Worm (Caenorhabditis elegans) whole organism, young adult: ENCODE results near the gene B0554.2.

Source experiments
- ZK185.1 ChIP-seq: sonication (generic microtip); optimal IDR thresholded peaks from 2 replicates; lab custom pipeline; 2016; ENCODE audit warnings: mild to moderate bottlenecking, missing genetic modification characterization, missing compliant biosample characterization; ENCODE audit not compliant: poor library complexity, severe bottlenecking
- atf-7 ChIP-seq: sonication (generic microtip); optimal IDR thresholded peaks from 2 replicates; lab custom pipeline; 2017; ENCODE audit warnings: mild to moderate bottlenecking, missing genetic modification characterization, missing compliant biosample characterization
- ceh-79 ChIP-seq: sonication (generic microtip); optimal IDR thresholded peaks from 2 replicates; lab custom pipeline; 2017; ENCODE audit warnings: mild to moderate bottlenecking, missing genetic modification characterization, missing compliant biosample characterization
- hmg-20 ChIP-seq: fragments of 200-800 bp; sonication (Bioruptor generic); IDR thresholded peaks from 2 replicates; pipeline ENCODE4 v1.3.6; 2022; ENCODE audit warnings: missing genetic modification reagents, missing genetic modification characterization, missing compliant biosample characterization
- lsl-1 ChIP-seq: fragments of 200-800 bp; sonication (Bioruptor generic); optimal IDR thresholded peaks from 2 replicates; lab custom pipeline; 2018; ENCODE audit warnings: mild to moderate bottlenecking, missing genetic modification characterization, moderate library complexity, missing compliant biosample characterization
- nhr-27 ChIP-seq: fragments of 200-800 bp; sonication (Bioruptor generic); optimal IDR thresholded peaks from 2 replicates; lab custom pipeline; 2018; ENCODE audit warnings: mild to moderate bottlenecking, missing genetic modification characterization, moderate library complexity, missing compliant biosample characterization
- nhr-90 ChIP-seq: sonication (generic microtip); optimal IDR thresholded peaks from 2 replicates; lab custom pipeline; 2016; ENCODE audit warnings: missing genotype, mild to moderate bottlenecking, missing genetic modification characterization, missing compliant biosample characterization
- rec-8 ChIP-seq, 2 experiments: sonication (generic microtip); optimal IDR thresholded peaks; 2 replicates each; lab custom pipeline; 2016; ENCODE audit warnings: mild to moderate bottlenecking in 2 of 2, missing genetic modification characterization in 2 of 2, missing genetic modification reagents in 2 of 2, missing genotype in 2 of 2, missing biosample characterization in 1 of 2, missing compliant biosample characterization in 1 of 2, moderate library complexity in 1 of 2
- repo-1 ChIP-seq: sonication (generic microtip); optimal IDR thresholded peaks from 2 replicates; lab custom pipeline; 2017; ENCODE audit warnings: mild to moderate bottlenecking, missing genetic modification characterization, missing compliant biosample characterization
- snpc-1.1 ChIP-seq: sonication (generic microtip); optimal IDR thresholded peaks from 2 replicates; lab custom pipeline; 2017; ENCODE audit warnings: missing genetic modification characterization, mild to moderate bottlenecking, missing compliant biosample characterization, antibody characterized with exemption, moderate library complexity, missing genotype, missing genetic modification reagents; ENCODE audit not compliant: insufficient read depth
- unc-62 ChIP-seq: fragments of 150-350 bp; optimal IDR thresholded peaks from 2 replicates; lab custom pipeline; 2014; ENCODE audit warnings: missing biosample characterization, missing genetic modification reagents, missing genetic modification characterization
- xnd-1 ChIP-seq: sonication (generic microtip); optimal IDR thresholded peaks from 2 replicates; lab custom pipeline; 2016; ENCODE audit warnings: missing genotype, missing genetic modification reagents, missing genetic modification characterization, missing compliant biosample characterization
- zim-3 ChIP-seq: sonication (generic microtip); optimal IDR thresholded peaks from 2 replicates; lab custom pipeline; 2017; ENCODE audit warnings: mild to moderate bottlenecking, missing genetic modification characterization, moderate library complexity, missing compliant biosample characterization
- ztf-18 ChIP-seq: sonication (generic microtip); optimal IDR thresholded peaks from 2 replicates; lab custom pipeline; 2016; ENCODE audit warnings: missing genotype, mild to moderate bottlenecking, missing genetic modification characterization, missing compliant biosample characterization

DNA sequence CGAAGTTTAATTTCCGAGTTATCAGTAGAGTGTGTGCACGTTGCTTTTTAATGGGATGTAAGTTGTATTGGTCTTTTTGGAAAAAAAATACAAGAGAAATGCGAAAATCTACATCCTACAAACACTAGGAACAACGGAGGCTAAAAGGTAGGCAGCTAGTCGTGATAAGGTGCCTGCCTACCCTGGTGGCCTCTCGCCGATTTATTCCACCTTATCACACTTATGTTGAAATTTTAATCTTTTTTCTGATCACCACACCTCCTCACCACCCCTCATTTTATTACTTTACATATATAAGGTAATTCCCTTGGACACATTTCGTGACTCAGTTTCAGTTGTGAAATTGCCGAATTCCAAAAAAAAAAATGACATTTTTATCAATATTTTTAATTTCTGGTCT, 11.9 kb upstream of the B0554.2 start, which contains the start of gene dod-20:
- TF ChIP-seq hmg-20 (GFP tag; lab: Robert Waterston, UW) (no peak), rec-8 (tag; optimal IDR thresholded peaks at IDR 0.05; lab: Kevin White, UChicago) (no peak), repo-1 (tag; lab: Kevin White, UChicago) (no peak), nhr-90 (tag; lab: Kevin White, UChicago) (no peak), zim-3 (tag; lab: Kevin White, UChicago) (no peak), snpc-1.1 (tag; lab: Kevin White, UChicago) (no peak), ceh-79 (tag; lab: Kevin White, UChicago) (no peak), nhr-27 (no peak), ztf-18 (tag; lab: Kevin White, UChicago) (no peak), xnd-1 (tag; lab: Kevin White, UChicago) (no peak), lsl-1 (GFP tag; lab: Kevin White, UChicago) (no peak), atf-7 (tag; lab: Kevin White, UChicago) (no peak), ZK185.1 (no peak), unc-62 (GFP tag; lab: Kevin White, UChicago) (no peak)
